Fruit fly (Drosophila melanogaster) whole organism, prepupa: Measurements from ENCODE around the gene pic.

Source experiments
- CG11294 ChIP-seq: fragments of 200-800 bp; sonication (Bioruptor generic); IDR thresholded peaks from 2 replicates; pipeline ENCODE4 v1.3.6; 2022; ENCODE audit warnings: missing biosample characterization, missing genetic modification characterization
- Sox15 ChIP-seq: fragments of 200-800 bp; sonication (Bioruptor generic); optimal IDR thresholded peaks from 3 replicates; lab custom pipeline; 2016; ENCODE audit warnings: missing biosample characterization, missing genetic modification characterization

- TF ChIP-seq Sox15 (GFP tag; lab: Kevin White, UChicago) (no peak), CG11294 (no peak)
These were observed 26.2 kb downstream of the pic start for dm6 chr3R:13078263-13078662.
